Fruit fly (Drosophila melanogaster): ENCODE data around the gene CG11050.

- TF ChIP-seq usp (GFP tag; optimal IDR thresholded peaks at IDR 0.05): no peak
- no peak for TF ChIP-seq Sp1 (GFP tag; optimal IDR thresholded peaks at IDR 0.05)
- TF ChIP-seq psq (GFP tag; optimal IDR thresholded peaks at IDR 0.05): no peak
- no peak for TF ChIP-seq CG9705 (GFP tag; optimal IDR thresholded peaks at IDR 0.05)
- TF ChIP-seq tai (GFP tag; optimal IDR thresholded peaks at IDR 0.05): no peak
- no peak for TF ChIP-seq Myc (optimal IDR thresholded peaks at IDR 0.05)
Measured at dm6 chr2L:6614229-6614935, 3.6 kb downstream of the CG11050 start.

All from whole organism, wandering third instar larva.